Worm (Caenorhabditis elegans): Measurements from ENCODE around the gene ufm-1.

DNA sequence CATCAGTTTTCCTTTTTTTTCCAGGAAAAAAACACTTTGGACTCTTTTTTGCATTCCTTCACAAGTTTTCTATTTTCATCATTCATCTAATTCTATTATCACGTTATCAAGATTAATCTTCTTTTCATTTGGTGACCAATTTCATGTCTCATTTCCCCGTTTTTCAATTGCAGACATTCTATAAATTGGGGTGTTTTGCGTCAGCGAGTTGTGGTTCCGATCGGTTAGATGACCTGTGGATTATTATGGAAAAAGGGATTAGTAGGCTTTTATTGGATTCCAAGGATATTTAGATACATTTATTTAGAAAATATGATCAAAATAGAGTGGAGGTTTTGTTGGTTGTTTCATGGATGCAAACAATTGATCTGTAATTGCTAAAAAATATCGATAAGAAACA lies 23.9 kb upstream of the ufm-1 start:
- TF ChIP-seq tab-1 (GFP tag; IDR thresholded peaks at IDR 0.05) (no peak), klf-2 (GFP tag; conservative IDR thresholded peaks at IDR 0.05) (no peak), cog-1 (tag; optimal IDR thresholded peaks at IDR 0.05) (no peak)

Data from whole organism, midembryonic.